Fruit fly (Drosophila melanogaster) whole organism, embryonic: ENCODE data around the gene CG42449.

ENCODE experiments used
- Aef1 ChIP-seq: fragments of 200-800 bp; sonication (Bioruptor generic); IDR thresholded peaks from 3 replicates; pipeline ENCODE4 v1.3.6; 2022; ENCODE audit warnings: missing biosample characterization, missing genetic modification characterization
- Asciz ChIP-seq: fragments of 200-800 bp; sonication (Bioruptor generic); optimal IDR thresholded peaks from 2 replicates; lab custom pipeline; 2017; ENCODE audit warnings: missing biosample characterization, mild to moderate bottlenecking, missing genetic modification characterization, missing genetic modification reagents
- CG10366 ChIP-seq: fragments of 200-800 bp; sonication (Bioruptor generic); IDR thresholded peaks from 2 replicates; pipeline ENCODE4 v1.3.6; 2022; ENCODE audit warnings: missing biosample characterization, missing genetic modification characterization
- CG11560 ChIP-seq: fragments of 200-800 bp; sonication (Bioruptor generic); IDR thresholded peaks from 3 replicates; pipeline ENCODE4 v1.3.6; 2022; ENCODE audit warnings: missing biosample characterization, missing genetic modification characterization
- CG13287 ChIP-seq: fragments of 200-800 bp; sonication (Bioruptor generic); IDR thresholded peaks from 2 replicates; pipeline ENCODE4 v1.3.6; 2022; ENCODE audit warnings: missing biosample characterization, missing genetic modification characterization; ENCODE audit not compliant: partially characterized antibody
- CG13624 ChIP-seq: fragments of 200-800 bp; sonication (Bioruptor generic); optimal IDR thresholded peaks from 2 replicates; lab custom pipeline; 2016; ENCODE audit warnings: missing biosample characterization, missing genetic modification characterization
- CG14710 ChIP-seq: fragments of 200-800 bp; sonication (Bioruptor generic); optimal IDR thresholded peaks from 3 replicates; lab custom pipeline; 2019; ENCODE audit warnings: missing biosample characterization, mild to moderate bottlenecking, missing genetic modification characterization, moderate library complexity
- CG1603 ChIP-seq: fragments of 200-800 bp; sonication (Bioruptor generic); optimal IDR thresholded peaks from 2 replicates; lab custom pipeline; 2019; ENCODE audit warnings: missing biosample characterization, mild to moderate bottlenecking, missing genetic modification characterization, moderate library complexity
- CG17328 ChIP-seq: fragments of 200-800 bp; sonication (Bioruptor generic); IDR thresholded peaks from 2 replicates; pipeline ENCODE4 v1.3.6; 2022; ENCODE audit warnings: missing biosample characterization, missing genetic modification characterization
- CG1792 ChIP-seq: fragments of 200-800 bp; sonication (Bioruptor generic); optimal IDR thresholded peaks from 2 replicates; lab custom pipeline; 2016; ENCODE audit warnings: missing biosample characterization, missing genetic modification characterization
- CG18764 ChIP-seq: fragments of 200-800 bp; sonication (Bioruptor generic); optimal IDR thresholded peaks from 3 replicates; lab custom pipeline; 2016; ENCODE audit warnings: missing biosample characterization, missing genetic modification characterization
- CG2199 ChIP-seq: fragments of 200-800 bp; sonication (Bioruptor generic); IDR thresholded peaks from 3 replicates; pipeline ENCODE4 v1.3.6; 2022; ENCODE audit warnings: missing biosample characterization, missing genetic modification characterization
- CG2678 ChIP-seq: fragments of 200-800 bp; sonication (Bioruptor generic); optimal IDR thresholded peaks from 3 replicates; lab custom pipeline; 2019; ENCODE audit warnings: missing biosample characterization, mild to moderate bottlenecking, missing genetic modification characterization, moderate library complexity
- CG33213 ChIP-seq: fragments of 200-800 bp; sonication (Bioruptor generic); optimal IDR thresholded peaks from 3 replicates; lab custom pipeline; 2016; ENCODE audit warnings: missing biosample characterization, missing genetic modification characterization
- CG7786 ChIP-seq: fragments of 200-800 bp; sonication (Bioruptor generic); optimal IDR thresholded peaks from 2 replicates; lab custom pipeline; 2016; ENCODE audit warnings: missing biosample characterization, missing genetic modification characterization
- CG8765 ChIP-seq: fragments of 200-800 bp; sonication (Bioruptor generic); IDR thresholded peaks from 2 replicates; pipeline ENCODE4 v1.3.6; 2022; ENCODE audit warnings: missing biosample characterization, missing genetic modification characterization
- CG9797 ChIP-seq: fragments of 200-800 bp; sonication (Bioruptor generic); optimal IDR thresholded peaks from 3 replicates; lab custom pipeline; 2018; ENCODE audit warnings: missing biosample characterization, mild to moderate bottlenecking, missing genetic modification characterization
- Deaf1 ChIP-seq: fragments of 200-800 bp; optimal IDR thresholded peaks from 3 replicates; lab custom pipeline; 2019; ENCODE audit warnings: missing biosample characterization, mild to moderate bottlenecking, missing genetic modification characterization, moderate library complexity
- Ets65A ChIP-seq: fragments of 200-800 bp; sonication (Bioruptor generic); peaks from one replicate; lab custom pipeline; 2016; ENCODE audit warnings: missing biosample characterization, missing genetic modification characterization
- H2.0 ChIP-seq: fragments of 200-800 bp; sonication (Bioruptor generic); IDR thresholded peaks from 2 replicates; pipeline ENCODE4 v1.3.6; 2022; ENCODE audit warnings: missing biosample characterization, missing genetic modification characterization
- HmgZ ChIP-seq: fragments of 200-800 bp; sonication (Bioruptor generic); optimal IDR thresholded peaks from 2 replicates; lab custom pipeline; 2018; ENCODE audit warnings: missing biosample characterization, mild to moderate bottlenecking, missing genetic modification characterization
- Jarid2 ChIP-seq: fragments of 200-800 bp; sonication (Bioruptor generic); optimal IDR thresholded peaks from 3 replicates; lab custom pipeline; 2017; ENCODE audit warnings: mild to moderate bottlenecking, missing biosample characterization, missing genetic modification reagents, missing genetic modification characterization
- MBD-R2 ChIP-seq: fragments of 200-800 bp; sonication (Bioruptor generic); IDR thresholded peaks from 2 replicates; pipeline ENCODE4 v1.3.6; 2022; ENCODE audit warnings: missing biosample characterization, missing genetic modification characterization
- Max ChIP-seq: fragments of 200-800 bp; sonication (Bioruptor generic); optimal IDR thresholded peaks from 2 replicates; lab custom pipeline; 2016; ENCODE audit warnings: missing biosample characterization, mild to moderate bottlenecking, missing genetic modification characterization
- Med ChIP-seq: fragments of 200-800 bp; sonication (Bioruptor generic); peaks from one replicate; lab custom pipeline; 2016; ENCODE audit warnings: missing biosample characterization, missing genetic modification characterization, mild to moderate bottlenecking, inconsistent platforms, moderate library complexity
- NFAT ChIP-seq: fragments of 200-800 bp; sonication (Bioruptor generic); IDR thresholded peaks from 2 replicates; pipeline ENCODE4 v1.3.6; 2022; ENCODE audit warnings: missing biosample characterization, missing genetic modification characterization
- Pdp1 ChIP-seq, 2 experiments: fragments of 200-800 bp; sonication (Bioruptor generic); optimal IDR thresholded peaks; 3 replicates each; lab custom pipeline; 2016; ENCODE audit warnings: missing biosample characterization in 2 of 2, missing genetic modification characterization in 2 of 2, mild to moderate bottlenecking in 1 of 2, moderate library complexity in 1 of 2
- Sin3A ChIP-seq: fragments of >200 bp; optimal IDR thresholded peaks from 2 replicates; lab custom pipeline; 2018
- Sry-δ ChIP-seq: fragments of 200-800 bp; sonication (Bioruptor generic); optimal IDR thresholded peaks from 2 replicates; lab custom pipeline; 2016; ENCODE audit warnings: missing biosample characterization, missing genetic modification characterization
- al ChIP-seq: fragments of 200-800 bp; sonication (Bioruptor generic); IDR thresholded peaks from 2 replicates; pipeline ENCODE4 v1.3.6; 2022; ENCODE audit warnings: missing biosample characterization, missing genetic modification characterization
- bsh ChIP-seq, 2 experiments: fragments of 200-800 bp; sonication (Bioruptor generic); optimal IDR thresholded peaks; 2 replicates each; lab custom pipeline; 2017 to 2018; ENCODE audit warnings: mild to moderate bottlenecking in 2 of 2, missing biosample characterization in 2 of 2, missing genetic modification characterization in 2 of 2, moderate library complexity in 1 of 2
- cato ChIP-seq: fragments of 200-800 bp; sonication (Bioruptor generic); optimal IDR thresholded peaks from 2 replicates; lab custom pipeline; 2016; ENCODE audit warnings: missing biosample characterization, missing genetic modification characterization, borderline replicate concordance
- cg ChIP-seq: fragments of 200-800 bp; sonication (Bioruptor generic); optimal IDR thresholded peaks from 3 replicates; lab custom pipeline; 2019; ENCODE audit warnings: missing biosample characterization, mild to moderate bottlenecking, missing genetic modification characterization, moderate library complexity
- fu2 ChIP-seq: fragments of 200-800 bp; sonication (Bioruptor generic); optimal IDR thresholded peaks from 2 replicates; lab custom pipeline; 2016; ENCODE audit warnings: missing biosample characterization, missing genetic modification characterization
- gfzf ChIP-seq: fragments of 200-800 bp; sonication (Bioruptor generic); optimal IDR thresholded peaks from 2 replicates; lab custom pipeline; 2016; ENCODE audit warnings: missing biosample characterization, mild to moderate bottlenecking, missing genetic modification characterization, moderate library complexity
- gsb-n ChIP-seq: fragments of 200-800 bp; sonication (Bioruptor generic); optimal IDR thresholded peaks from 3 replicates; lab custom pipeline; 2018; ENCODE audit warnings: missing biosample characterization, mild to moderate bottlenecking, missing genetic modification characterization
- hbn ChIP-seq: fragments of 200-800 bp; sonication (Bioruptor generic); IDR thresholded peaks from 2 replicates; pipeline ENCODE4 v1.3.6; 2022; ENCODE audit warnings: missing biosample characterization, missing genetic modification characterization; ENCODE audit not compliant: partially characterized antibody
- kah ChIP-seq: fragments of 200-800 bp; sonication (Bioruptor generic); optimal IDR thresholded peaks from 2 replicates; lab custom pipeline; 2018; ENCODE audit warnings: missing biosample characterization, mild to moderate bottlenecking, missing genetic modification characterization
- kay ChIP-seq: fragments of 200-800 bp; sonication (Bioruptor generic); optimal IDR thresholded peaks from 2 replicates; lab custom pipeline; 2016; ENCODE audit warnings: missing biosample characterization, missing genetic modification characterization
- nerfin-1 ChIP-seq: fragments of 200-800 bp; sonication (Bioruptor generic); optimal IDR thresholded peaks from 3 replicates; lab custom pipeline; 2019; ENCODE audit warnings: missing biosample characterization, mild to moderate bottlenecking, missing genetic modification characterization, moderate library complexity
- nom ChIP-seq: fragments of 200-800 bp; sonication (Bioruptor generic); optimal IDR thresholded peaks from 2 replicates; lab custom pipeline; 2017; ENCODE audit warnings: missing biosample characterization, missing genetic modification characterization, mild to moderate bottlenecking, moderate library complexity, missing genetic modification reagents
- onecut ChIP-seq: fragments of 200-800 bp; sonication (Bioruptor generic); IDR thresholded peaks from 2 replicates; pipeline ENCODE4 v1.3.6; 2022; ENCODE audit warnings: missing biosample characterization, missing genetic modification characterization
- p53 ChIP-seq: fragments of 200-800 bp; sonication (Bioruptor generic); optimal IDR thresholded peaks from 2 replicates; lab custom pipeline; 2016; ENCODE audit warnings: missing biosample characterization, missing genetic modification characterization
- repo ChIP-seq: fragments of 200-800 bp; sonication (Bioruptor generic); optimal IDR thresholded peaks from 2 replicates; lab custom pipeline; 2016; ENCODE audit warnings: missing biosample characterization, missing genetic modification characterization
- sna ChIP-seq: fragments of 200-800 bp; sonication (Bioruptor generic); IDR thresholded peaks from 2 replicates; pipeline ENCODE4 v1.3.6; 2022; ENCODE audit warnings: missing biosample characterization, missing genetic modification characterization; ENCODE audit not compliant: partially characterized antibody
- sqz ChIP-seq: fragments of 200-800 bp; sonication (Bioruptor generic); optimal IDR thresholded peaks from 3 replicates; lab custom pipeline; 2018; ENCODE audit warnings: missing biosample characterization, mild to moderate bottlenecking, missing genetic modification characterization
- sug ChIP-seq: fragments of 200-800 bp; optimal IDR thresholded peaks from 2 replicates; lab custom pipeline; 2019; ENCODE audit warnings: missing biosample characterization, mild to moderate bottlenecking, missing genetic modification characterization, moderate library complexity
- trem ChIP-seq: fragments of 200-800 bp; optimal IDR thresholded peaks from 3 replicates; lab custom pipeline; 2019; ENCODE audit warnings: missing biosample characterization, mild to moderate bottlenecking, missing genetic modification characterization, moderate library complexity
- tx ChIP-seq: fragments of 200-800 bp; sonication (Bioruptor generic); optimal IDR thresholded peaks from 2 replicates; lab custom pipeline; 2016; ENCODE audit warnings: missing biosample characterization, missing genetic modification characterization
- vnd ChIP-seq: fragments of 200-800 bp; sonication (Bioruptor generic); IDR thresholded peaks from 3 replicates; pipeline ENCODE4 v1.3.6; 2022; ENCODE audit warnings: missing biosample characterization, missing genetic modification characterization; ENCODE audit not compliant: partially characterized antibody
- wor ChIP-seq: fragments of 200-800 bp; sonication (Bioruptor generic); IDR thresholded peaks from 2 replicates; pipeline ENCODE4 v1.3.6; 2022; ENCODE audit warnings: missing biosample characterization, missing genetic modification characterization

CG42449 gene

dm6 chrX:5665902-5666301, 17.1 kb upstream of the CG42449 start, which contains the start of the genes Sirt4 and CG4119 (continued):
- TF ChIP-seq MBD-R2: peak; percentile 96
- peak; percentile 92 for TF ChIP-seq cg (GFP tag; lab: Kevin White, UChicago)
- TF ChIP-seq Asciz (GFP tag; lab: Kevin White, UChicago): no peak
- TF ChIP-seq kah (GFP tag; lab: Kevin White, UChicago): no peak
- TF ChIP-seq CG1792 (GFP tag; lab: Kevin White, UChicago): peak; percentile 12
- TF ChIP-seq CG8765 (GFP tag; lab: Robert Waterston, UW): no peak
- no peak for TF ChIP-seq nom
- TF ChIP-seq CG2199 (GFP tag; lab: Robert Waterston, UW): no peak
- peak; percentile 19 for TF ChIP-seq CG7786 (GFP tag; lab: Kevin White, UChicago)
- peak; percentile 18 for TF ChIP-seq Jarid2 (GFP tag; lab: Kevin White, UChicago)
- no peak for TF ChIP-seq p53 (GFP tag; lab: Kevin White, UChicago)
- peak; percentile 40 for TF ChIP-seq CG14710
- TF ChIP-seq CG2678: peak; percentile 18
- TF ChIP-seq gsb-n (tag; lab: Kevin White, UChicago): no peak
- TF ChIP-seq trem (tag; lab: Kevin White, UChicago): peak; percentile 56
- TF ChIP-seq cato (GFP tag; lab: Kevin White, UChicago): no peak
- no peak for TF ChIP-seq sqz
- TF ChIP-seq sug: peak; percentile 63
- TF ChIP-seq CG13624 (GFP tag; lab: Kevin White, UChicago): peak; percentile 24
- TF ChIP-seq Aef1 (GFP tag; lab: Robert Waterston, UW): no peak
- TF ChIP-seq vnd (GFP tag; lab: Robert Waterston, UW): peak; percentile 94
- TF ChIP-seq CG11560 (tag; lab: Robert Waterston, UW): peak; percentile 66; the same call in 2 of the 3 replicates
- TF ChIP-seq CG33213 (GFP tag; lab: Kevin White, UChicago): peak; percentile 25
- TF ChIP-seq nerfin-1: peak; percentile 31
- TF ChIP-seq Pdp1 (GFP tag; optimal IDR thresholded peaks at IDR 0.05; lab: Kevin White, UChicago): peak in 1 of 2 experiments; percentile 80
- 0 out of 2 replicates have a peak, but pooled peaks have one; percentile 31 for TF ChIP-seq al (GFP tag; lab: Robert Waterston, UW)
- TF ChIP-seq Med (GFP tag; lab: Kevin White, UChicago): peak; percentile 85
- 0 out of 2 replicates have a peak, but pooled peaks have one; percentile 55 for TF ChIP-seq NFAT (GFP tag; lab: Robert Waterston, UW)
- no peak for TF ChIP-seq kay (GFP tag; lab: Kevin White, UChicago)
- TF ChIP-seq CG10366 (GFP tag; lab: Robert Waterston, UW): no peak
- TF ChIP-seq repo (GFP tag; lab: Kevin White, UChicago): no peak
- TF ChIP-seq onecut (GFP tag; lab: Robert Waterston, UW): peak; percentile 81
- TF ChIP-seq Ets65A (GFP tag; lab: Kevin White, UChicago): peak; percentile 33
- TF ChIP-seq CG9797 (GFP tag; lab: Kevin White, UChicago): peak; percentile 32
- peak; percentile 91 for TF ChIP-seq sna (GFP tag; lab: Robert Waterston, UW)
- TF ChIP-seq tx (GFP tag; lab: Kevin White, UChicago): peak; percentile 26
- TF ChIP-seq Max (GFP tag; lab: Kevin White, UChicago): peak; percentile 18
- TF ChIP-seq gfzf (GFP tag; lab: Kevin White, UChicago): peak; percentile 29
- peak; percentile 68 for TF ChIP-seq Sin3A (lab: Kevin White, UChicago)
- TF ChIP-seq CG17328 (GFP tag; lab: Robert Waterston, UW): no peak
- no peak for TF ChIP-seq wor (GFP tag; lab: Robert Waterston, UW)
- TF ChIP-seq fu2 (GFP tag; lab: Kevin White, UChicago): peak; percentile 21
- TF ChIP-seq Sry-δ (GFP tag; lab: Kevin White, UChicago): peak; percentile 99
- peak; percentile 27 for TF ChIP-seq Deaf1 (tag; lab: Kevin White, UChicago)
- TF ChIP-seq CG13287: peak; percentile 96
- no peak for TF ChIP-seq CG18764 (GFP tag; lab: Kevin White, UChicago)
- TF ChIP-seq hbn (GFP tag; lab: Robert Waterston, UW): peak; percentile 90
- TF ChIP-seq CG1603: peak; percentile 69
- TF ChIP-seq H2.0 (GFP tag; lab: Robert Waterston, UW): peak; percentile 5; the same call in 1 of the 2 replicates
- peak; percentile 41 for TF ChIP-seq HmgZ (tag; lab: Kevin White, UChicago)
- TF ChIP-seq bsh (GFP tag; optimal IDR thresholded peaks at IDR 0.05; lab: Kevin White, UChicago): no peak
